Worm (Caenorhabditis elegans) whole organism, early embryonic: ENCODE results near the gene sym-1.

Experiments
- ama-1 ChIP-seq: fragments of 150-350 bp; optimal IDR thresholded peaks from 2 replicates; lab custom pipeline; 2014
- tbx-37 ChIP-seq: fragments of 200-800 bp; sonication (Bioruptor generic); conservative IDR thresholded peaks from 2 replicates; pipeline ENCODE4 v1.3.6; 2022; ENCODE audit warnings: missing genetic modification reagents, missing genetic modification characterization, missing compliant biosample characterization

DNA sequence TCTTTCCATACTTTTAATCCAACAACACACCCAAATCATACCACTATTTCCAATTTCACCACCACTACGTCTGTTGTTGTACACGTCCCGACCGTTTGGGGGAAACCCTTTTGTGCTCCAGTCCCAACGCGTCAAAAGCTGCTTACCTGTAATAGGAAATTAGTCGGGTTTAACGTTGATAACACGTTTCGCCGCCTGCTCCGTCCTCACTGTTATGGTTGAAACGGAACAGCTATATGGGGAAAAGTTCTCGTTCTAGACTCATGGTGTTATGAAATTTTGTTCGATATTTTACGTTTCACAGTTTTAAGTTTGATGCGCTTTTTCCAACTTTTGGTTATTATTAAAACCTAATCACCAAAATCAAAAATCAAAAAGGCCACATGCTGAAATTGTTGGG, 45.5 kb upstream of the sym-1 start:
- TF ChIP-seq ama-1 (lab: Kevin White, UChicago), result no peak
- no peak for TF ChIP-seq tbx-37 (GFP tag; lab: Robert Waterston, UW)
